Fruit fly (Drosophila melanogaster) whole organism, wandering third instar larva: ENCODE data around the gene CG31797.

ENCODE experiments used
- Abd-B ChIP-seq: fragments of >200 bp; optimal IDR thresholded peaks from 2 replicates; lab custom pipeline; 2017; ENCODE audit warnings: missing biosample characterization, missing genetic modification characterization
- CrebA ChIP-seq: fragments of 200-800 bp; sonication (Bioruptor generic); optimal IDR thresholded peaks from 2 replicates; lab custom pipeline; 2016; ENCODE audit warnings: missing biosample characterization, mild to moderate bottlenecking, missing genetic modification characterization, borderline replicate concordance
- Dfd ChIP-seq: fragments of >200 bp; optimal IDR thresholded peaks from 2 replicates; lab custom pipeline; 2017; ENCODE audit warnings: missing biosample characterization, missing genetic modification characterization
- Dif ChIP-seq: fragments of 200-275, 200-300 bp; sonication (Bioruptor generic); optimal IDR thresholded peaks from 2 replicates; lab custom pipeline; 2018; ENCODE audit warnings: missing biosample characterization, missing genetic modification characterization; ENCODE audit not compliant: partially characterized antibody
- GATAd ChIP-seq: sonication (Bioruptor generic); optimal IDR thresholded peaks from 2 replicates; lab custom pipeline; 2016; ENCODE audit warnings: missing biosample characterization, missing genetic modification characterization
- Hnf4 ChIP-seq: fragments of 200-800 bp; sonication (Bioruptor generic); optimal IDR thresholded peaks from 2 replicates; lab custom pipeline; 2016; ENCODE audit warnings: missing biosample characterization, mild to moderate bottlenecking, missing genetic modification characterization
- Hr78 ChIP-seq: fragments of >200 bp; optimal IDR thresholded peaks from 2 replicates; lab custom pipeline; 2017; ENCODE audit warnings: missing biosample characterization, missing genetic modification characterization
- Hr83 ChIP-seq: fragments of 200-300 bp; sonication (Bioruptor generic); optimal IDR thresholded peaks from 2 replicates; lab custom pipeline; 2016; ENCODE audit warnings: missing biosample characterization, mild to moderate bottlenecking, missing genetic modification characterization, moderate library complexity; ENCODE audit not compliant: poor library complexity, severe bottlenecking
- Jra ChIP-seq: sonication (Bioruptor generic); optimal IDR thresholded peaks from 2 replicates; lab custom pipeline; 2016; ENCODE audit warnings: missing biosample characterization, missing genetic modification characterization
- Mio ChIP-seq: sonication (Bioruptor generic); optimal IDR thresholded peaks from 2 replicates; lab custom pipeline; 2016; ENCODE audit warnings: missing biosample characterization, missing genetic modification characterization
- Myc ChIP-seq: fragments of >200 bp; optimal IDR thresholded peaks from 2 replicates; lab custom pipeline; 2017
- N ChIP-seq: fragments of >200 bp; optimal IDR thresholded peaks from 2 replicates; lab custom pipeline; 2018; ENCODE audit warnings: missing biosample characterization, missing external identifiers, missing genetic modification characterization
- Rel ChIP-seq, 2 experiments: fragments of 200-800 bp; sonication (Bioruptor generic) in 1 of 2; optimal IDR thresholded peaks; 2 replicates in 1 of 2; 3 replicates in 1 of 2; lab custom pipeline; 2016 to 2019; ENCODE audit warnings: mild to moderate bottlenecking in 2 of 2, missing biosample characterization in 2 of 2, missing genetic modification characterization in 2 of 2, moderate library complexity in 1 of 2
- Vsx2 ChIP-seq: fragments of 200-300, 225-300 bp; sonication (Bioruptor generic); optimal IDR thresholded peaks from 2 replicates; lab custom pipeline; 2018; ENCODE audit warnings: missing biosample characterization, missing genetic modification characterization; ENCODE audit not compliant: partially characterized antibody
- br ChIP-seq: fragments of 200-800 bp; sonication (Bioruptor generic); optimal IDR thresholded peaks from 2 replicates; lab custom pipeline; 2016; ENCODE audit warnings: missing biosample characterization, missing genetic modification characterization
- brk ChIP-seq: fragments of 200-800 bp; sonication (Bioruptor generic); optimal IDR thresholded peaks from 2 replicates; lab custom pipeline; 2016; ENCODE audit warnings: missing biosample characterization, mild to moderate bottlenecking, missing genetic modification characterization
- dl ChIP-seq, 2 experiments: fragments of 175-275, 200-275 bp in 1 of 2; fragments of 200-275 bp in 1 of 2; sonication (Bioruptor generic); optimal IDR thresholded peaks; lab custom pipeline; 2018; ENCODE audit warnings: mild to moderate bottlenecking in 2 of 2, missing biosample characterization in 2 of 2, missing genetic modification characterization in 2 of 2, moderate library complexity in 2 of 2; ENCODE audit not compliant: partially characterized antibody in 2 of 2, insufficient read depth in 1 of 2
- dmrt93B ChIP-seq: fragments of 200-800 bp; sonication (Bioruptor generic); optimal IDR thresholded peaks from 2 replicates; lab custom pipeline; 2018; ENCODE audit warnings: missing biosample characterization, mild to moderate bottlenecking, missing genetic modification characterization
- dsf ChIP-seq: sonication (Bioruptor generic); optimal IDR thresholded peaks from 2 replicates; lab custom pipeline; 2016; ENCODE audit warnings: missing biosample characterization, missing genetic modification characterization, borderline replicate concordance
- ey ChIP-seq: fragments of 200-800 bp; sonication (Bioruptor generic); optimal IDR thresholded peaks from 2 replicates; lab custom pipeline; 2016; ENCODE audit warnings: missing biosample characterization, missing genetic modification characterization
- foxo ChIP-seq, 2 experiments: fragments of 200-800 bp; sonication (Bioruptor generic); optimal IDR thresholded peaks; 2 replicates in 1 of 2; 3 replicates in 1 of 2; lab custom pipeline; 2016 to 2017; ENCODE audit warnings: missing biosample characterization in 2 of 2, missing genetic modification characterization in 2 of 2
- fru ChIP-seq: fragments of 200-800 bp; sonication (Bioruptor generic); optimal IDR thresholded peaks from 3 replicates; lab custom pipeline; 2016; ENCODE audit warnings: missing biosample characterization, mild to moderate bottlenecking, missing genetic modification characterization
- h ChIP-seq: fragments of 200-800 bp; sonication (Bioruptor generic); optimal IDR thresholded peaks from 3 replicates; lab custom pipeline; 2016; ENCODE audit warnings: missing biosample characterization, mild to moderate bottlenecking, missing genetic modification characterization
- lola ChIP-seq: fragments of >200 bp; optimal IDR thresholded peaks from 2 replicates; lab custom pipeline; 2017; ENCODE audit warnings: missing biosample characterization, missing genetic modification characterization
- pan ChIP-seq: fragments of >200 bp; optimal IDR thresholded peaks from 2 replicates; lab custom pipeline; 2017
- psq ChIP-seq: fragments of 200-800 bp; sonication (Bioruptor generic); optimal IDR thresholded peaks from 3 replicates; lab custom pipeline; 2017; ENCODE audit warnings: missing biosample characterization, mild to moderate bottlenecking, missing genetic modification characterization, moderate library complexity
- sage ChIP-seq: fragments of 200-800 bp; sonication (Bioruptor generic); optimal IDR thresholded peaks from 2 replicates; lab custom pipeline; 2016; ENCODE audit warnings: missing biosample characterization, mild to moderate bottlenecking, missing genetic modification characterization
- sv ChIP-seq: fragments of 200-800 bp; sonication (Bioruptor generic); optimal IDR thresholded peaks from 3 replicates; lab custom pipeline; 2016; ENCODE audit warnings: missing biosample characterization, missing genetic modification characterization
- tai ChIP-seq: sonication (Bioruptor generic); optimal IDR thresholded peaks from 2 replicates; lab custom pipeline; 2016; ENCODE audit warnings: missing biosample characterization, missing genetic modification characterization
- usp ChIP-seq: fragments of >200 bp; optimal IDR thresholded peaks from 2 replicates; lab custom pipeline; 2017; ENCODE audit warnings: missing biosample characterization, missing genetic modification characterization
- woc ChIP-seq: sonication (Bioruptor generic); optimal IDR thresholded peaks from 2 replicates; lab custom pipeline; 2016; ENCODE audit warnings: missing biosample characterization, mild to moderate bottlenecking, missing genetic modification characterization

Gene CG31797

dm6 chr2L:19262140-19262539 lies at the start of gene CG31797:
Gene CG31797, minus strand, starts transcription at chr2L:19262240.
- no peak for TF ChIP-seq Dif
- no peak for TF ChIP-seq dmrt93B
- no peak for TF ChIP-seq lola (GFP tag; lab: Kevin White, UChicago)
- no peak for TF ChIP-seq usp (GFP tag; lab: Kevin White, UChicago)
- TF ChIP-seq Jra (GFP tag; lab: Kevin White, UChicago) = no peak
- TF ChIP-seq fru = no peak
- TF ChIP-seq dl (GFP tag; optimal IDR thresholded peaks at IDR 0.05; lab: Kevin White, UChicago; ENCODE audit: insufficient read depth in 1 of 2, partially characterized antibody in 2 of 2) = no peak
- no peak for TF ChIP-seq h (GFP tag; lab: Kevin White, UChicago)
- no peak for TF ChIP-seq Hr83 (GFP tag; lab: Kevin White, UChicago)
- TF ChIP-seq pan (lab: Kevin White, UChicago) = no peak
- TF ChIP-seq Vsx2 = no peak
- TF ChIP-seq Dfd (GFP tag; lab: Kevin White, UChicago) = no peak
- no peak for TF ChIP-seq brk (GFP tag; lab: Kevin White, UChicago)
- TF ChIP-seq Myc (lab: Kevin White, UChicago) = no peak
- no peak for TF ChIP-seq Abd-B
- TF ChIP-seq woc (GFP tag; lab: Kevin White, UChicago) = no peak
- TF ChIP-seq CrebA (GFP tag; lab: Kevin White, UChicago) = no peak
- TF ChIP-seq, all 38 proteins: peak for 0

DNA sequence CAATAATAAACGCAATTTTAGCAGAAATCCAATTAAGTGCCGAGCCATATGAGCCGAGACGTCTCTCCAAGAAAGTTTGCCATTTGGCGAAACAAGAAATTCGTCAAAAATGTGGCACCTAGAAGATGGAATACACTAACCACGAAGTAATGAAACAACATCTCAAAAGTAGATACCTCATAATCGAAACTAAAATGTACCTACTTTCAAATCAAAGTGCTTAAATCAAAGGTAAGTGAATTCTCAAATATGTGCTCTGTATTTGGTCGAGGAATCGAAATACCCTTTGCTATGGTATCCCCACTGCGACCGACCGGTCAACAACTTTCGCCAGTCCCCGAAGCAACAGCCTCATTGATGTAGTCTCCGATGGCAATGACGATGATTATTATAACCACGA lies 45.6 kb upstream of the CG31797 start:
- TF ChIP-seq Mio (GFP tag; lab: Kevin White, UChicago) (no peak), dsf (GFP tag; lab: Kevin White, UChicago) (no peak), dl (GFP tag; optimal IDR thresholded peaks at IDR 0.05; lab: Kevin White, UChicago; ENCODE audit: insufficient read depth in 1 of 2, partially characterized antibody in 2 of 2) (no peak), br (no peak), fru (no peak), Myc (lab: Kevin White, UChicago) (no peak), sv (no peak), Rel (GFP tag; optimal IDR thresholded peaks at IDR 0.05; lab: Kevin White, UChicago) (no peak), Rel (tag; optimal IDR thresholded peaks at IDR 0.05; lab: Kevin White, UChicago) (no peak), Vsx2 (no peak), Hr83 (GFP tag; lab: Kevin White, UChicago) (no peak), Hnf4 (GFP tag; lab: Kevin White, UChicago) (no peak), foxo (GFP tag; optimal IDR thresholded peaks at IDR 0.05; lab: Kevin White, UChicago) (no peak), woc (GFP tag; lab: Kevin White, UChicago) (no peak)
- TF ChIP-seq, all 38 proteins: peak for 0

DNA sequence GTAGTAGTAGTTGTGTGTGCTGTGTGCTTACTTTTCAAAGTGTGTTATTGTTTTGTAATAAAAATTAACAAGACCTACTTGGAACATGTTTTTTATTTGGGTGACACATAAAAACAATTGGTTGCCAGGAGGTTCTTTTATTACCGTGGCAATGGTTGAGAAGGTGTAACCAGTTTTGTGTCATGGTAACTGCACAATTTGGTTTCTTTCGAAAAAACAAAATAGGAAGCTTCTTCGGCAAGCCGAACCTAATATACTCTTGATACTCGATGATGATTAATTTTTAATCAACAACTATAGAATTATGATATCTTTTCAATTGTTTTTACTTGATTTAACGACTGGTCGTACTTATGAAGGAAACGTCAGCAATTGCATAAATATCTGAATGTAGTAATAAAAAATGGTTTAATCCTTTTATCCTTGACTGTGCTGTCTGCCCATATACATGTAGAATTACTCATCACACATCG lies 37.8 kb upstream of the CG31797 start, which contains the start of the genes CG17564 and CG10750:
Gene CG17564, minus strand, starts transcription at position 101 of the 473 bp plus-strand sequence.
Gene CG10750, plus strand, starts transcription at position 423 of the 473 bp plus-strand sequence.
- TF ChIP-seq psq (GFP tag; lab: Kevin White, UChicago) (no peak), Jra (GFP tag; lab: Kevin White, UChicago) (no peak), dmrt93B (no peak), Rel (GFP tag; optimal IDR thresholded peaks at IDR 0.05; lab: Kevin White, UChicago) (no peak), Rel (tag; optimal IDR thresholded peaks at IDR 0.05; lab: Kevin White, UChicago) (no peak), N (GFP tag; lab: Kevin White, UChicago) (no peak), dsf (GFP tag; lab: Kevin White, UChicago) (no peak), foxo (GFP tag; optimal IDR thresholded peaks at IDR 0.05; lab: Kevin White, UChicago) (no peak), sage (GFP tag; lab: Kevin White, UChicago) (no peak), GATAd (GFP tag; lab: Kevin White, UChicago) (no peak), tai (GFP tag; lab: Kevin White, UChicago) (no peak)
- TF ChIP-seq, all 38 proteins: peak for 0

DNA sequence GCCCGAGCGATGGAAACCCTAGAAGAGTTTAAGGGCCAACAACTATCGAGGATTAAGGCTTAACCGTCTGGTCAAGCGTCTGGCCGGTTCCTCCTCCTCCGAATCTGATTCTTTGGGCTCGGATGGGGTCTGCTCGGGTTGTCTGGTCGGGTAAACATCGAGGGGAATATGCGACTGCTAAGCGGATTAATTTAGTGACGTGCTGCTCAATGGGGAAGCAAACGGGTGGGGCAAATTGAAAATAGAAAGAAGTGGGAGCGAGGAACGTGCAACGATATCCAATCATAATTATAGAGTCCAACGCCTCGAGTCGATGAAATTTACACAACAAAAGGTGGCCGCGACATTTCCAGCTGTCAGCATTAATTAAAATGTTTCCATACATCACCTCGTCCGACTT lies 34.7 kb upstream of the CG31797 start:
- TF ChIP-seq br (no peak), tai (GFP tag; lab: Kevin White, UChicago) (no peak), Hr78 (GFP tag; lab: Kevin White, UChicago) (no peak), pan (lab: Kevin White, UChicago) (no peak)

- TF ChIP-seq h (GFP tag; lab: Kevin White, UChicago) (peak; percentile 12), Dfd (GFP tag; lab: Kevin White, UChicago) (no peak), ey (GFP tag; lab: Kevin White, UChicago) (peak; percentile 2), Hr83 (GFP tag; lab: Kevin White, UChicago) (no peak)
Observed at dm6 chr2L:19285507-19285906, 23.5 kb upstream of the CG31797 start.
